Worm (Caenorhabditis elegans) whole organism, late embryonic: ENCODE results near the gene Y82E9BR.5.

Source experiments
- ceh-34 ChIP-seq: sonication (generic microtip); optimal IDR thresholded peaks from 2 replicates; lab custom pipeline; 2016; ENCODE audit warnings: mild to moderate bottlenecking, missing genetic modification characterization, missing compliant biosample characterization
- eyg-1 ChIP-seq: sonication (generic microtip); optimal IDR thresholded peaks from 2 replicates; lab custom pipeline; 2016; ENCODE audit warnings: missing genotype, missing genetic modification characterization, missing compliant biosample characterization
- lin-11 ChIP-seq: fragments of 200-800 bp; sonication (Bioruptor generic); optimal IDR thresholded peaks from 2 replicates; lab custom pipeline; 2018; ENCODE audit warnings: mild to moderate bottlenecking, missing genetic modification characterization, missing compliant biosample characterization
- nhr-11 ChIP-seq: fragments of 150-350 bp; optimal IDR thresholded peaks from 2 replicates; lab custom pipeline; 2014; ENCODE audit warnings: missing biosample characterization, missing genetic modification characterization
- tbx-2 ChIP-seq: sonication (generic microtip); optimal IDR thresholded peaks from 2 replicates; lab custom pipeline; 2016; ENCODE audit warnings: missing genetic modification characterization, missing compliant biosample characterization
- unc-55 ChIP-seq: sonication (generic microtip); optimal IDR thresholded peaks from 2 replicates; lab custom pipeline; 2017; ENCODE audit warnings: missing biosample characterization, missing genetic modification reagents, missing genetic modification characterization

- TF ChIP-seq ceh-34 (no peak), nhr-11 (tag; lab: Kevin White, UChicago) (no peak), lin-11 (tag; lab: Kevin White, UChicago) (no peak), tbx-2 (tag; lab: Kevin White, UChicago) (no peak), unc-55 (no peak), eyg-1 (no peak)
Observed at ce11 chrIII:1429275-1429674, 45.1 kb downstream of the Y82E9BR.5 start.
